Fruit fly (Drosophila melanogaster): ENCODE data around the gene Gr10b.

Gr10b gene

DNA sequence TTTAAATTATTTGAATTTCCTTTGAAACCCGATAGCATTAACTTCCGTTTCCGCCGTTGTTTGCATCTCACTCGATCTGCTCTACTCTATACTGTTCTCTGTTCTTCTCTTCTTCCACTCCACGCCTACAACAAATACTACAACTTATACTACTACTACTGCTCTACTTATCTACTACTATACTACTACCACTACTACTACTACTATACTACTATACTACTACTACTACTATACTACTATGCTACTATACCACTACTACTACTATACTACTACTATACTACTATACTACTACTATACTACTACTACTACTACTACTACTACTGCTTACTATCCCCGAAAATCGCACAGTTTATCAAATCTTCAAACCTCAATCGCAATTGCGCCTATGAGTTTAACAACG lies 30.4 kb downstream of the Gr10b start:
- TF ChIP-seq HmgD (GFP tag; optimal IDR thresholded peaks at IDR 0.05) (no peak), CG11398 (GFP tag; optimal IDR thresholded peaks at IDR 0.05) (no peak), psq (GFP tag; optimal IDR thresholded peaks at IDR 0.05) (no peak), CG4424 (GFP tag; optimal IDR thresholded peaks at IDR 0.05) (peak; percentile 93), Adf1 (GFP tag; IDR thresholded peaks at IDR 0.05) (no peak)

DNA sequence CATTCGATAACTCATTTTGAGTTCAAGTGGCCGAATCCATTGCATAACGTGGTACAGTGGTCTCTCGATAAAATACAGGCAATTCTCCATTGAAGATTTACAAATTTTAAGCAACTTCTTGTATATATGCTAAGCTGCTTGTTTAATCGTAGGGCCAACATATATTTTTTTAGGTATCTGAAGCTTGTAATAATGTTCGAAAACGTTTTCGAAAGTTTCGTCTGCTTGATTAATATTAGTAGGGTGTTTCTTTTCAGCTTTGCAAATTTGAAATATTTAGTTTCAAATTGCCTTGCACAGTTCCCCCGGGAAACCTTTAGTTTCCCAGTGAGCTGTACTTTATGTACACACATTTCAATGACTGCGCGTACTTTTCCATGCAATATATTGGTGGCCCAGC lies 33.2 kb downstream of the Gr10b start:
- no peak for TF ChIP-seq cad (GFP tag; optimal IDR thresholded peaks at IDR 0.05)
- no peak for TF ChIP-seq gsb-n (tag; optimal IDR thresholded peaks at IDR 0.05)
- no peak for TF ChIP-seq HmgD (GFP tag; optimal IDR thresholded peaks at IDR 0.05)
- no peak for TF ChIP-seq disco-r (GFP tag; optimal IDR thresholded peaks at IDR 0.05)
- peak; percentile 14 for TF ChIP-seq fd96Cb (tag; optimal IDR thresholded peaks at IDR 0.05)
- TF ChIP-seq sna (GFP tag; IDR thresholded peaks at IDR 0.05; ENCODE audit: partially characterized antibody) = no peak
- no peak for TF ChIP-seq ara (GFP tag; IDR thresholded peaks at IDR 0.05)
- no peak for TF ChIP-seq ems (GFP tag; optimal IDR thresholded peaks at IDR 0.05)
- TF ChIP-seq CG8944 (GFP tag; optimal IDR thresholded peaks at IDR 0.05) = no peak
- peak; percentile 5 for TF ChIP-seq CG10147 (GFP tag; optimal IDR thresholded peaks at IDR 0.05)
- no peak for TF ChIP-seq Mes4 (GFP tag; optimal IDR thresholded peaks at IDR 0.05)
- TF ChIP-seq CG3995 (GFP tag; optimal IDR thresholded peaks at IDR 0.05) = no peak
- TF ChIP-seq gcm2 (GFP tag; optimal IDR thresholded peaks at IDR 0.05) = no peak
- TF ChIP-seq maf-S (GFP tag; optimal IDR thresholded peaks at IDR 0.05) = no peak
- no peak for TF ChIP-seq cato (GFP tag; optimal IDR thresholded peaks at IDR 0.05; ENCODE audit: borderline replicate concordance)
- TF ChIP-seq sens (GFP tag) = peak; percentile 75
- TF ChIP-seq sug (tag; optimal IDR thresholded peaks at IDR 0.05) = no peak
- no peak for TF ChIP-seq MTF-1 (GFP tag; optimal IDR thresholded peaks at IDR 0.05; ENCODE audit: borderline replicate concordance)
- TF ChIP-seq CG2875 (GFP tag; optimal IDR thresholded peaks at IDR 0.05) = no peak
- peak; percentile 45 for TF ChIP-seq Med (GFP tag)
- TF ChIP-seq Dll (GFP tag; IDR thresholded peaks at IDR 0.05; ENCODE audit: partially characterized antibody) = no peak
- no peak for TF ChIP-seq seq (GFP tag; IDR thresholded peaks at IDR 0.05)
- peak; percentile 44 for TF ChIP-seq Sox102F (GFP tag; optimal IDR thresholded peaks at IDR 0.05)
- peak; percentile 36 for TF ChIP-seq CoRest (tag; optimal IDR thresholded peaks at IDR 0.05)
- no peak for TF ChIP-seq Max (GFP tag; optimal IDR thresholded peaks at IDR 0.05)
- no peak for TF ChIP-seq nau (GFP tag; optimal IDR thresholded peaks at IDR 0.05)
- TF ChIP-seq CG5953 (GFP tag; IDR thresholded peaks at IDR 0.05) = no peak
- TF ChIP-seq row (GFP tag; IDR thresholded peaks at IDR 0.05) = peak; percentile 28; the same call in 2 of the 3 replicates
- no peak for TF ChIP-seq peb (GFP tag; IDR thresholded peaks at IDR 0.05)
- no peak for TF ChIP-seq CG9932 (GFP tag; IDR thresholded peaks at IDR 0.05)
- no peak for TF ChIP-seq CG32772 (GFP tag; IDR thresholded peaks at IDR 0.05)
- peak; percentile 34 for TF ChIP-seq CG2678 (tag; optimal IDR thresholded peaks at IDR 0.05)
- TF ChIP-seq CG18764 (GFP tag; optimal IDR thresholded peaks at IDR 0.05) = no peak
- TF ChIP-seq sim (GFP tag; IDR thresholded peaks at IDR 0.05) = no peak
- TF ChIP-seq CG3838 (GFP tag; optimal IDR thresholded peaks at IDR 0.05) = no peak
- TF ChIP-seq CG18476 (GFP tag; optimal IDR thresholded peaks at IDR 0.05) = no peak
- TF ChIP-seq bab2 (GFP tag; optimal IDR thresholded peaks at IDR 0.05) = no peak
- TF ChIP-seq dmrt99B (tag; optimal IDR thresholded peaks at IDR 0.05) = peak; percentile 44
- no peak for TF ChIP-seq eyg (GFP tag; optimal IDR thresholded peaks at IDR 0.05)
- TF ChIP-seq CG7372 (GFP tag; IDR thresholded peaks at IDR 0.05) = no peak
- TF ChIP-seq Dbx (GFP tag; IDR thresholded peaks at IDR 0.05) = no peak
- peak; percentile 3 for TF ChIP-seq Ssrp (tag; optimal IDR thresholded peaks at IDR 0.05)
- peak; percentile 16 for TF ChIP-seq ind (GFP tag; optimal IDR thresholded peaks at IDR 0.05)
- TF ChIP-seq lab (GFP tag; optimal IDR thresholded peaks at IDR 0.05) = peak; percentile 5
- no peak for TF ChIP-seq vvl (GFP tag; IDR thresholded peaks at IDR 0.05)
- TF ChIP-seq zen2 (GFP tag; IDR thresholded peaks at IDR 0.05; ENCODE audit: partially characterized antibody) = no peak
- no peak for TF ChIP-seq CG32532 (GFP tag; IDR thresholded peaks at IDR 0.05)
